Fruit fly (Drosophila melanogaster) whole organism, embryonic: Measurements from ENCODE around the gene RpL37A.
A peak's percentile ranks its signal among the peaks of the same experiment; 100 is the strongest.

Source experiments
- Aef1 ChIP-seq: fragments of 200-800 bp; sonication (Bioruptor generic); IDR thresholded peaks from 3 replicates; pipeline ENCODE4 v1.3.6; 2022; ENCODE audit warnings: missing biosample characterization, missing genetic modification characterization
- Atf6 ChIP-seq: fragments of 200-800 bp; sonication (Bioruptor generic); IDR thresholded peaks from 2 replicates; pipeline ENCODE4 v1.3.6; 2022; ENCODE audit warnings: missing biosample characterization, missing genetic modification characterization
- B-H1 ChIP-seq: fragments of 200-800 bp; sonication (Bioruptor generic); IDR thresholded peaks from 3 replicates; pipeline ENCODE4 v1.3.6; 2022; ENCODE audit warnings: missing biosample characterization, missing genetic modification characterization
- Blimp-1 ChIP-seq: fragments of 200-800 bp; sonication (Bioruptor generic); optimal IDR thresholded peaks from 3 replicates; lab custom pipeline; 2018; ENCODE audit warnings: missing biosample characterization, missing genetic modification characterization, mild to moderate bottlenecking, moderate library complexity, missing genetic modification reagents
- CG1024 ChIP-seq: fragments of 200-800 bp; sonication (Bioruptor generic); IDR thresholded peaks from 2 replicates; pipeline ENCODE4 v1.3.6; 2022; ENCODE audit warnings: missing biosample characterization, missing genetic modification characterization
- CG10274 ChIP-seq: fragments of 200-800 bp; sonication (Bioruptor generic); optimal IDR thresholded peaks from 3 replicates; lab custom pipeline; 2017; ENCODE audit warnings: missing biosample characterization, mild to moderate bottlenecking, missing genetic modification characterization
- CG10654 ChIP-seq: fragments of 200-800 bp; sonication (Bioruptor generic); optimal IDR thresholded peaks from 2 replicates; lab custom pipeline; 2016; ENCODE audit warnings: missing biosample characterization, missing genetic modification characterization
- CG12155 ChIP-seq: fragments of 200-800 bp; sonication (Bioruptor generic); optimal IDR thresholded peaks from 3 replicates; lab custom pipeline; 2016; ENCODE audit warnings: missing biosample characterization, missing genetic modification characterization
- CG13123 ChIP-seq: fragments of 200-800 bp; sonication (Bioruptor generic); optimal IDR thresholded peaks from 2 replicates; lab custom pipeline; 2016; ENCODE audit warnings: missing biosample characterization, missing genetic modification characterization
- CG13287 ChIP-seq: fragments of 200-800 bp; sonication (Bioruptor generic); IDR thresholded peaks from 2 replicates; pipeline ENCODE4 v1.3.6; 2022; ENCODE audit warnings: missing biosample characterization, missing genetic modification characterization; ENCODE audit not compliant: partially characterized antibody
- CG15011 ChIP-seq: fragments of 200-800 bp; sonication (Bioruptor generic); optimal IDR thresholded peaks from 3 replicates; lab custom pipeline; 2018; ENCODE audit warnings: missing biosample characterization, mild to moderate bottlenecking, missing genetic modification characterization
- CG15269 ChIP-seq: fragments of 200-800 bp; sonication (Bioruptor generic); optimal IDR thresholded peaks from 2 replicates; lab custom pipeline; 2018; ENCODE audit warnings: missing biosample characterization, mild to moderate bottlenecking, missing genetic modification characterization, moderate library complexity
- CG15696 ChIP-seq: fragments of 200-800 bp; sonication (Bioruptor generic); optimal IDR thresholded peaks from 2 replicates; lab custom pipeline; 2019; ENCODE audit warnings: missing biosample characterization, mild to moderate bottlenecking, missing genetic modification characterization, moderate library complexity
- CG16863 ChIP-seq: fragments of 200-800 bp; sonication (Bioruptor generic); optimal IDR thresholded peaks from 3 replicates; lab custom pipeline; 2016; ENCODE audit warnings: missing biosample characterization, missing genetic modification characterization
- CG17359 ChIP-seq: fragments of 200-800 bp; sonication (Bioruptor generic); optimal IDR thresholded peaks from 3 replicates; lab custom pipeline; 2018; ENCODE audit warnings: missing biosample characterization, mild to moderate bottlenecking, missing genetic modification characterization, moderate library complexity
- CG17802 ChIP-seq: fragments of 200-800 bp; sonication (Bioruptor generic); optimal IDR thresholded peaks from 2 replicates; lab custom pipeline; 2018; ENCODE audit warnings: missing biosample characterization, mild to moderate bottlenecking, missing genetic modification characterization, moderate library complexity
- CG18599 ChIP-seq: fragments of 200-800 bp; sonication (Bioruptor generic); optimal IDR thresholded peaks from 3 replicates; lab custom pipeline; 2017; ENCODE audit warnings: missing biosample characterization, missing genetic modification characterization, mild to moderate bottlenecking, moderate library complexity, missing genetic modification reagents
- CG2129 ChIP-seq: fragments of 200-800 bp; sonication (Bioruptor generic); IDR thresholded peaks from 2 replicates; pipeline ENCODE4 v1.3.6; 2022; ENCODE audit warnings: missing biosample characterization, missing genetic modification characterization; ENCODE audit not compliant: partially characterized antibody
- CG3065 ChIP-seq: fragments of 200-800 bp; sonication (Bioruptor generic); optimal IDR thresholded peaks from 2 replicates; lab custom pipeline; 2016; ENCODE audit warnings: missing biosample characterization, missing genetic modification characterization
- CG34422 ChIP-seq: fragments of 200-800 bp; sonication (Bioruptor generic); IDR thresholded peaks from 3 replicates; pipeline ENCODE4 v1.3.6; 2022; ENCODE audit warnings: missing biosample characterization, missing genetic modification characterization
- CG3838 ChIP-seq: fragments of 200-800 bp; sonication (Bioruptor generic); optimal IDR thresholded peaks from 3 replicates; lab custom pipeline; 2016; ENCODE audit warnings: missing biosample characterization, missing genetic modification characterization
- CG5180 ChIP-seq: fragments of 200-800 bp; sonication (Bioruptor generic); optimal IDR thresholded peaks from 3 replicates; lab custom pipeline; 2017; ENCODE audit warnings: missing biosample characterization, missing genetic modification characterization, mild to moderate bottlenecking, moderate library complexity, missing genetic modification reagents
- CG6254 ChIP-seq: fragments of 200-800 bp; sonication (Bioruptor generic); optimal IDR thresholded peaks from 3 replicates; lab custom pipeline; 2017; ENCODE audit warnings: mild to moderate bottlenecking, missing biosample characterization, missing genetic modification reagents, missing genetic modification characterization
- CG6689 ChIP-seq: fragments of 200-800 bp; sonication (Bioruptor generic); IDR thresholded peaks from 2 replicates; pipeline ENCODE4 v1.3.6; 2022; ENCODE audit warnings: missing biosample characterization, missing genetic modification characterization
- CG7839 ChIP-seq: fragments of 200-800 bp; sonication (Bioruptor generic); optimal IDR thresholded peaks from 3 replicates; lab custom pipeline; 2018; ENCODE audit warnings: missing biosample characterization, mild to moderate bottlenecking, missing genetic modification characterization, moderate library complexity
- CG7987 ChIP-seq: fragments of 200-800 bp; sonication (Bioruptor generic); optimal IDR thresholded peaks from 2 replicates; lab custom pipeline; 2018; ENCODE audit warnings: missing biosample characterization, mild to moderate bottlenecking, missing genetic modification characterization, moderate library complexity
- CG8290 ChIP-seq, 3 experiments: fragments of 200-800 bp; sonication (Bioruptor generic); optimal IDR thresholded peaks; 2 replicates each; lab custom pipeline; 2016 to 2019; ENCODE audit warnings: missing biosample characterization in 3 of 3, missing genetic modification characterization in 3 of 3, mild to moderate bottlenecking in 2 of 3, moderate library complexity in 1 of 3
- CG9215 ChIP-seq: fragments of 200-800 bp; sonication (Bioruptor generic); IDR thresholded peaks from 2 replicates; pipeline ENCODE4 v1.3.6; 2022; ENCODE audit warnings: missing biosample characterization, missing genetic modification characterization
- CG9797 ChIP-seq: fragments of 200-800 bp; sonication (Bioruptor generic); optimal IDR thresholded peaks from 3 replicates; lab custom pipeline; 2018; ENCODE audit warnings: missing biosample characterization, mild to moderate bottlenecking, missing genetic modification characterization
- CG9876 ChIP-seq: fragments of 200-800 bp; sonication (Bioruptor generic); optimal IDR thresholded peaks from 2 replicates; lab custom pipeline; 2016; ENCODE audit warnings: missing biosample characterization, missing genetic modification characterization
- GATAe ChIP-seq: fragments of 200-800 bp; sonication (Bioruptor generic); conservative IDR thresholded peaks from 2 replicates; pipeline ENCODE4 v1.3.6; 2022; ENCODE audit warnings: missing biosample characterization, missing genetic modification characterization
- Hand ChIP-seq: fragments of 200-800 bp; sonication (Bioruptor generic); optimal IDR thresholded peaks from 2 replicates; lab custom pipeline; 2017; ENCODE audit warnings: mild to moderate bottlenecking, missing biosample characterization, missing genetic modification reagents, missing genetic modification characterization
- Hey ChIP-seq: fragments of 200-800 bp; sonication (Bioruptor generic); optimal IDR thresholded peaks from 3 replicates; lab custom pipeline; 2018; ENCODE audit warnings: missing biosample characterization, mild to moderate bottlenecking, missing genetic modification characterization
- Max ChIP-seq: fragments of 200-800 bp; sonication (Bioruptor generic); optimal IDR thresholded peaks from 2 replicates; lab custom pipeline; 2016; ENCODE audit warnings: missing biosample characterization, mild to moderate bottlenecking, missing genetic modification characterization
- Rfx ChIP-seq: fragments of 200-800 bp; sonication (Bioruptor generic); IDR thresholded peaks from 2 replicates; pipeline ENCODE4 v1.3.6; 2022; ENCODE audit warnings: missing biosample characterization, missing genetic modification characterization
- Sox100B ChIP-seq: fragments of 200-800 bp; sonication (Bioruptor generic); optimal IDR thresholded peaks from 3 replicates; lab custom pipeline; 2018; ENCODE audit warnings: missing biosample characterization, mild to moderate bottlenecking, missing genetic modification characterization
- cg ChIP-seq: fragments of 200-800 bp; sonication (Bioruptor generic); optimal IDR thresholded peaks from 3 replicates; lab custom pipeline; 2019; ENCODE audit warnings: missing biosample characterization, mild to moderate bottlenecking, missing genetic modification characterization, moderate library complexity
- ci ChIP-seq: fragments of 200-800 bp; sonication (Bioruptor generic); IDR thresholded peaks from 3 replicates; pipeline ENCODE4 v1.3.6; 2022; ENCODE audit warnings: missing biosample characterization, missing genetic modification characterization
- danr ChIP-seq: fragments of 200-800 bp; sonication (Bioruptor generic); IDR thresholded peaks from 2 replicates; pipeline ENCODE4 v1.3.6; 2022; ENCODE audit warnings: missing biosample characterization, missing genetic modification characterization
- eve ChIP-seq, 2 experiments: fragments of >200 bp; optimal IDR thresholded peaks; 2 replicates each; lab custom pipeline; 2017; ENCODE audit warnings: missing biosample characterization in 2 of 2, missing genetic modification characterization in 2 of 2
- eyg ChIP-seq: fragments of 200-800 bp; sonication (Bioruptor generic); optimal IDR thresholded peaks from 3 replicates; lab custom pipeline; 2016; ENCODE audit warnings: missing biosample characterization, missing genetic modification characterization
- gt ChIP-seq: fragments of 200-800 bp; sonication (Bioruptor generic); IDR thresholded peaks from 2 replicates; pipeline ENCODE4 v1.3.6; 2022; ENCODE audit warnings: missing biosample characterization, missing genetic modification characterization
- jumu ChIP-seq: fragments of 200-800 bp; sonication (Bioruptor generic); optimal IDR thresholded peaks from 3 replicates; lab custom pipeline; 2016; ENCODE audit warnings: missing biosample characterization, missing genetic modification characterization
- ranshi ChIP-seq: fragments of 200-800 bp; sonication (Bioruptor generic); IDR thresholded peaks from 2 replicates; pipeline ENCODE4 v1.3.6; 2022; ENCODE audit warnings: missing biosample characterization, missing genetic modification characterization
- scrt ChIP-seq: fragments of 200-800 bp; sonication (Bioruptor generic); optimal IDR thresholded peaks from 2 replicates; lab custom pipeline; 2018; ENCODE audit warnings: missing biosample characterization, mild to moderate bottlenecking, missing genetic modification characterization, moderate library complexity
- slp2 ChIP-seq: fragments of 200-800 bp; sonication (Bioruptor generic); optimal IDR thresholded peaks from 2 replicates; lab custom pipeline; 2016; ENCODE audit warnings: missing biosample characterization, missing genetic modification characterization
- sqz ChIP-seq: fragments of 200-800 bp; sonication (Bioruptor generic); optimal IDR thresholded peaks from 3 replicates; lab custom pipeline; 2018; ENCODE audit warnings: missing biosample characterization, mild to moderate bottlenecking, missing genetic modification characterization
- z ChIP-seq: fragments of 200-800 bp; sonication (Bioruptor generic); IDR thresholded peaks from 3 replicates; pipeline ENCODE4 v1.3.6; 2022; ENCODE audit warnings: missing biosample characterization, missing genetic modification characterization

RpL37A gene

dm6 chr2L:5070797-5071579 lies at the start of gene RpL37A:
Gene RpL37A, plus strand, starts transcription at chr2L:5070957.
- TF ChIP-seq GATAe (GFP tag; lab: Robert Waterston, UW) (no peak), B-H1 (GFP tag; lab: Robert Waterston, UW) (peak; percentile 54; the same call in 1 of the 3 replicates), CG3838 (GFP tag; lab: Kevin White, UChicago) (peak; percentile 18), Hand (GFP tag; lab: Kevin White, UChicago) (peak; percentile 24), CG15696 (tag; lab: Kevin White, UChicago) (peak; percentile 28), CG13287 (GFP tag; lab: Robert Waterston, UW) (no peak; the same call in 1 of the 2 replicates), CG15269 (tag; lab: Kevin White, UChicago) (peak; percentile 57), CG17359 (tag; lab: Kevin White, UChicago) (peak; percentile 71), eyg (peak; percentile 83), CG7987 (GFP tag; lab: Kevin White, UChicago) (peak; percentile 96), CG9797 (GFP tag; lab: Kevin White, UChicago) (peak; percentile 96), CG12155 (GFP tag; lab: Kevin White, UChicago) (peak; percentile 63), CG3065 (no peak), cg (GFP tag; lab: Kevin White, UChicago) (no peak), CG8290 (GFP tag; optimal IDR thresholded peaks at IDR 0.05; lab: Kevin White, UChicago) (peak; percentile 86), CG8290 (tag; optimal IDR thresholded peaks at IDR 0.05; lab: Kevin White, UChicago) (peak; percentile 81 to 89), CG9215 (no peak), CG18599 (GFP tag; lab: Kevin White, UChicago) (peak; percentile 88), scrt (peak; percentile 83), Sox100B (GFP tag; lab: Kevin White, UChicago) (peak; percentile 80), CG1024 (GFP tag; lab: Robert Waterston, UW) (peak; percentile 81), CG6689 (GFP tag; lab: Robert Waterston, UW) (peak; percentile 50), Blimp-1 (GFP tag; lab: Kevin White, UChicago) (no peak), Atf6 (GFP tag; lab: Robert Waterston, UW) (peak; percentile 78), CG9876 (GFP tag; lab: Kevin White, UChicago) (peak; percentile 72), CG2129 (GFP tag; lab: Robert Waterston, UW) (no peak), slp2 (GFP tag; lab: Kevin White, UChicago) (peak; percentile 83), jumu (GFP tag; lab: Kevin White, UChicago) (peak; percentile 0), z (GFP tag; lab: Robert Waterston, UW) (peak; percentile 27; the same call in 1 of the 3 replicates), CG15011 (peak; percentile 76), CG6254 (GFP tag; lab: Kevin White, UChicago) (peak; percentile 73), CG17802 (peak; percentile 68), Aef1 (GFP tag; lab: Robert Waterston, UW) (no peak; the same call in 2 of the 3 replicates), danr (GFP tag; lab: Robert Waterston, UW) (peak; percentile 30; the same call in 1 of the 2 replicates), ranshi (GFP tag; lab: Robert Waterston, UW) (peak; percentile 77; the same call in 1 of the 2 replicates), gt (GFP tag; lab: Robert Waterston, UW) (peak; percentile 34; the same call in 1 of the 2 replicates), CG10274 (GFP tag; lab: Kevin White, UChicago) (peak; percentile 69), sqz (peak; percentile 86), ci (GFP tag; lab: Robert Waterston, UW) (peak; percentile 96), CG34422 (GFP tag; lab: Robert Waterston, UW) (peak; percentile 84; the same call in 2 of the 3 replicates), CG13123 (GFP tag; lab: Kevin White, UChicago) (peak; percentile 57), Max (GFP tag; lab: Kevin White, UChicago) (peak; percentile 86), eve (GFP tag; optimal IDR thresholded peaks at IDR 0.05; lab: Kevin White, UChicago) (peak in 1 of 2 experiments; percentile 66), CG5180 (peak; percentile 71), CG7839 (tag; lab: Kevin White, UChicago) (peak; percentile 72), CG10654 (peak; percentile 76), Hey (tag; lab: Kevin White, UChicago) (no peak), Rfx (GFP tag; lab: Robert Waterston, UW) (peak; percentile 87), CG16863 (GFP tag; lab: Kevin White, UChicago) (peak; percentile 62)
